Fruit fly (Drosophila melanogaster) whole organism, wandering third instar larva: ENCODE data around the gene Rab9.

Source experiments
- CG32264 ChIP-seq: fragments of 200-800 bp; sonication (Bioruptor generic); optimal IDR thresholded peaks from 2 replicates; lab custom pipeline; 2016; ENCODE audit warnings: missing biosample characterization, missing genetic modification characterization
- CrebA ChIP-seq: fragments of 200-800 bp; sonication (Bioruptor generic); optimal IDR thresholded peaks from 2 replicates; lab custom pipeline; 2016; ENCODE audit warnings: missing biosample characterization, mild to moderate bottlenecking, missing genetic modification characterization, borderline replicate concordance
- Dfd ChIP-seq: fragments of >200 bp; optimal IDR thresholded peaks from 2 replicates; lab custom pipeline; 2017; ENCODE audit warnings: missing biosample characterization, missing genetic modification characterization
- Dif ChIP-seq: fragments of 200-275, 200-300 bp; sonication (Bioruptor generic); optimal IDR thresholded peaks from 2 replicates; lab custom pipeline; 2018; ENCODE audit warnings: missing biosample characterization, missing genetic modification characterization; ENCODE audit not compliant: partially characterized antibody
- GATAd ChIP-seq: sonication (Bioruptor generic); optimal IDR thresholded peaks from 2 replicates; lab custom pipeline; 2016; ENCODE audit warnings: missing biosample characterization, missing genetic modification characterization
- HLH106 ChIP-seq: fragments of 200-800 bp; optimal IDR thresholded peaks from 3 replicates; lab custom pipeline; 2019; ENCODE audit warnings: missing biosample characterization, mild to moderate bottlenecking, missing genetic modification characterization, moderate library complexity
- Hnf4 ChIP-seq: fragments of 200-800 bp; sonication (Bioruptor generic); optimal IDR thresholded peaks from 2 replicates; lab custom pipeline; 2016; ENCODE audit warnings: missing biosample characterization, mild to moderate bottlenecking, missing genetic modification characterization
- Hr83 ChIP-seq: fragments of 200-300 bp; sonication (Bioruptor generic); optimal IDR thresholded peaks from 2 replicates; lab custom pipeline; 2016; ENCODE audit warnings: missing biosample characterization, mild to moderate bottlenecking, missing genetic modification characterization, moderate library complexity; ENCODE audit not compliant: poor library complexity, severe bottlenecking
- Jra ChIP-seq: sonication (Bioruptor generic); optimal IDR thresholded peaks from 2 replicates; lab custom pipeline; 2016; ENCODE audit warnings: missing biosample characterization, missing genetic modification characterization
- Mio ChIP-seq: sonication (Bioruptor generic); optimal IDR thresholded peaks from 2 replicates; lab custom pipeline; 2016; ENCODE audit warnings: missing biosample characterization, missing genetic modification characterization
- Myc ChIP-seq: fragments of >200 bp; optimal IDR thresholded peaks from 2 replicates; lab custom pipeline; 2017
- N ChIP-seq: fragments of >200 bp; optimal IDR thresholded peaks from 2 replicates; lab custom pipeline; 2018; ENCODE audit warnings: missing biosample characterization, missing external identifiers, missing genetic modification characterization
- OdsH ChIP-seq: fragments of 200-800 bp; sonication (Bioruptor generic); optimal IDR thresholded peaks from 2 replicates; lab custom pipeline; 2016; ENCODE audit warnings: missing biosample characterization, mild to moderate bottlenecking, missing genetic modification characterization
- Rel ChIP-seq, 2 experiments: fragments of 200-800 bp; sonication (Bioruptor generic) in 1 of 2; optimal IDR thresholded peaks; 2 replicates in 1 of 2; 3 replicates in 1 of 2; lab custom pipeline; 2016 to 2019; ENCODE audit warnings: mild to moderate bottlenecking in 2 of 2, missing biosample characterization in 2 of 2, missing genetic modification characterization in 2 of 2, moderate library complexity in 1 of 2
- Sp1 ChIP-seq: fragments of 200-800 bp; sonication (Bioruptor generic); optimal IDR thresholded peaks from 3 replicates; lab custom pipeline; 2019; ENCODE audit warnings: missing biosample characterization, mild to moderate bottlenecking, missing genetic modification characterization, moderate library complexity
- Vsx2 ChIP-seq: fragments of 200-300, 225-300 bp; sonication (Bioruptor generic); optimal IDR thresholded peaks from 2 replicates; lab custom pipeline; 2018; ENCODE audit warnings: missing biosample characterization, missing genetic modification characterization; ENCODE audit not compliant: partially characterized antibody
- br ChIP-seq: fragments of 200-800 bp; sonication (Bioruptor generic); optimal IDR thresholded peaks from 2 replicates; lab custom pipeline; 2016; ENCODE audit warnings: missing biosample characterization, missing genetic modification characterization
- brk ChIP-seq: fragments of 200-800 bp; sonication (Bioruptor generic); optimal IDR thresholded peaks from 2 replicates; lab custom pipeline; 2016; ENCODE audit warnings: missing biosample characterization, mild to moderate bottlenecking, missing genetic modification characterization
- dl ChIP-seq, 2 experiments: fragments of 175-275, 200-275 bp in 1 of 2; fragments of 200-275 bp in 1 of 2; sonication (Bioruptor generic); optimal IDR thresholded peaks; lab custom pipeline; 2018; ENCODE audit warnings: mild to moderate bottlenecking in 2 of 2, missing biosample characterization in 2 of 2, missing genetic modification characterization in 2 of 2, moderate library complexity in 2 of 2; ENCODE audit not compliant: partially characterized antibody in 2 of 2, insufficient read depth in 1 of 2
- dmrt93B ChIP-seq: fragments of 200-800 bp; sonication (Bioruptor generic); optimal IDR thresholded peaks from 2 replicates; lab custom pipeline; 2018; ENCODE audit warnings: missing biosample characterization, mild to moderate bottlenecking, missing genetic modification characterization
- dsf ChIP-seq: sonication (Bioruptor generic); optimal IDR thresholded peaks from 2 replicates; lab custom pipeline; 2016; ENCODE audit warnings: missing biosample characterization, missing genetic modification characterization, borderline replicate concordance
- ey ChIP-seq: fragments of 200-800 bp; sonication (Bioruptor generic); optimal IDR thresholded peaks from 2 replicates; lab custom pipeline; 2016; ENCODE audit warnings: missing biosample characterization, missing genetic modification characterization
- foxo ChIP-seq, 2 experiments: fragments of 200-800 bp; sonication (Bioruptor generic); optimal IDR thresholded peaks; 2 replicates in 1 of 2; 3 replicates in 1 of 2; lab custom pipeline; 2016 to 2017; ENCODE audit warnings: missing biosample characterization in 2 of 2, missing genetic modification characterization in 2 of 2
- fru ChIP-seq: fragments of 200-800 bp; sonication (Bioruptor generic); optimal IDR thresholded peaks from 3 replicates; lab custom pipeline; 2016; ENCODE audit warnings: missing biosample characterization, mild to moderate bottlenecking, missing genetic modification characterization
- h ChIP-seq: fragments of 200-800 bp; sonication (Bioruptor generic); optimal IDR thresholded peaks from 3 replicates; lab custom pipeline; 2016; ENCODE audit warnings: missing biosample characterization, mild to moderate bottlenecking, missing genetic modification characterization
- jim ChIP-seq: fragments of 175-275, 200-325 bp; sonication (Bioruptor generic); optimal IDR thresholded peaks from 2 replicates; lab custom pipeline; 2016; ENCODE audit warnings: missing biosample characterization, mild to moderate bottlenecking, missing genetic modification characterization
- lola ChIP-seq: fragments of >200 bp; optimal IDR thresholded peaks from 2 replicates; lab custom pipeline; 2017; ENCODE audit warnings: missing biosample characterization, missing genetic modification characterization
- pan ChIP-seq: fragments of >200 bp; optimal IDR thresholded peaks from 2 replicates; lab custom pipeline; 2017
- psq ChIP-seq: fragments of 200-800 bp; sonication (Bioruptor generic); optimal IDR thresholded peaks from 3 replicates; lab custom pipeline; 2017; ENCODE audit warnings: missing biosample characterization, mild to moderate bottlenecking, missing genetic modification characterization, moderate library complexity
- rgr ChIP-seq: fragments of 200-800 bp; sonication (Bioruptor generic); optimal IDR thresholded peaks from 3 replicates; lab custom pipeline; 2016; ENCODE audit warnings: missing biosample characterization, mild to moderate bottlenecking, missing genetic modification characterization
- sv ChIP-seq: fragments of 200-800 bp; sonication (Bioruptor generic); optimal IDR thresholded peaks from 3 replicates; lab custom pipeline; 2016; ENCODE audit warnings: missing biosample characterization, missing genetic modification characterization
- tai ChIP-seq: sonication (Bioruptor generic); optimal IDR thresholded peaks from 2 replicates; lab custom pipeline; 2016; ENCODE audit warnings: missing biosample characterization, missing genetic modification characterization
- usp ChIP-seq: fragments of >200 bp; optimal IDR thresholded peaks from 2 replicates; lab custom pipeline; 2017; ENCODE audit warnings: missing biosample characterization, missing genetic modification characterization
- woc ChIP-seq: sonication (Bioruptor generic); optimal IDR thresholded peaks from 2 replicates; lab custom pipeline; 2016; ENCODE audit warnings: missing biosample characterization, mild to moderate bottlenecking, missing genetic modification characterization

The Rab9 gene

dm6 chr2L:19439598-19440230 is 7.3 kb downstream of the Rab9 start:
- TF ChIP-seq pan = no peak
- no peak for TF ChIP-seq Myc (lab: Kevin White, UChicago)
- TF ChIP-seq ey (GFP tag; lab: Kevin White, UChicago) = peak; percentile 83
- peak in 1 of 2 experiments; percentile 43 for TF ChIP-seq foxo (GFP tag; optimal IDR thresholded peaks at IDR 0.05; lab: Kevin White, UChicago)
- peak; percentile 67 for TF ChIP-seq h (GFP tag; lab: Kevin White, UChicago)
- peak; percentile 74 for TF ChIP-seq OdsH (GFP tag; lab: Kevin White, UChicago)
- peak; percentile 84 for TF ChIP-seq rgr (GFP tag; lab: Kevin White, UChicago)
- TF ChIP-seq CG32264 = no peak
- TF ChIP-seq tai (GFP tag; lab: Kevin White, UChicago) = no peak
- peak; percentile 71 for TF ChIP-seq GATAd (GFP tag; lab: Kevin White, UChicago)
- TF ChIP-seq HLH106 = peak; percentile 56
- peak; percentile 7 for TF ChIP-seq fru (GFP tag; lab: Kevin White, UChicago)
- TF ChIP-seq dmrt93B (GFP tag; lab: Kevin White, UChicago) = no peak
- TF ChIP-seq Dif (GFP tag; lab: Kevin White, UChicago) = no peak
- no peak for TF ChIP-seq brk (GFP tag; lab: Kevin White, UChicago)
- TF ChIP-seq Rel (GFP tag; optimal IDR thresholded peaks at IDR 0.05; lab: Kevin White, UChicago) = no peak
- TF ChIP-seq Rel (tag; optimal IDR thresholded peaks at IDR 0.05; lab: Kevin White, UChicago) = no peak
- no peak for TF ChIP-seq Mio (GFP tag; lab: Kevin White, UChicago)
- no peak for TF ChIP-seq N (GFP tag; lab: Kevin White, UChicago)
- no peak for TF ChIP-seq dsf (GFP tag; lab: Kevin White, UChicago)
- TF ChIP-seq CrebA (GFP tag; lab: Kevin White, UChicago) = no peak
- TF ChIP-seq psq (GFP tag; lab: Kevin White, UChicago) = peak; percentile 44
- TF ChIP-seq Sp1 (GFP tag; lab: Kevin White, UChicago) = peak; percentile 35
- TF ChIP-seq Hnf4 = peak; percentile 2
- no peak for TF ChIP-seq Jra (GFP tag; lab: Kevin White, UChicago)
- TF ChIP-seq sv (GFP tag; lab: Kevin White, UChicago) = peak; percentile 80

DNA sequence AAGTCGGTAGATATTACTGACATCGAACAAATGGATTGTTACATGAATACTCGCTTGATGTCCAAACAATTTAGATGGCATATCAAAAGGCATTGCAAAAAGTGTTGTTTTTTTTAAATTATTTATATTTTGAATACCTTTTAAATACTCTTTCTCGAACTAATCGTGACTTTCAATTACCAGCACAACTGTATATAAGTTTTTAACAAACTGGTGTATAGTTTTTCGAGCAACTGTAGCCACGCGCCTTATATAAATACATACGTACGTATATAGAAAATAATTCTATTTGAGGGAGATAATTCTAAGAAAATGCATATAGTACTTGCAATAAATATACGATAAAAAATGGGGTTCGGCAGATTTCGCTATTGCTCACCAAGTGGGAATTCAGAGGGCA is 7.9 kb downstream of the Rab9 start:
- TF ChIP-seq tai (GFP tag; lab: Kevin White, UChicago) = no peak
- TF ChIP-seq N (GFP tag; lab: Kevin White, UChicago) = no peak
- no peak for TF ChIP-seq HLH106
- TF ChIP-seq dl (GFP tag; optimal IDR thresholded peaks at IDR 0.05; lab: Kevin White, UChicago; ENCODE audit: insufficient read depth in 1 of 2, partially characterized antibody in 2 of 2) = no peak
- no peak for TF ChIP-seq Rel (GFP tag; optimal IDR thresholded peaks at IDR 0.05; lab: Kevin White, UChicago)
- no peak for TF ChIP-seq Rel (tag; optimal IDR thresholded peaks at IDR 0.05; lab: Kevin White, UChicago)
- TF ChIP-seq jim = no peak
- no peak for TF ChIP-seq lola (GFP tag; lab: Kevin White, UChicago)
- no peak for TF ChIP-seq psq (GFP tag; lab: Kevin White, UChicago)
- TF ChIP-seq CrebA (GFP tag; lab: Kevin White, UChicago) = no peak
- TF ChIP-seq woc (GFP tag; lab: Kevin White, UChicago) = no peak
- no peak for TF ChIP-seq rgr (GFP tag; lab: Kevin White, UChicago)
- no peak for TF ChIP-seq sv (GFP tag; lab: Kevin White, UChicago)
- no peak for TF ChIP-seq Hnf4
- no peak for TF ChIP-seq Jra (GFP tag; lab: Kevin White, UChicago)
- TF ChIP-seq foxo (GFP tag; optimal IDR thresholded peaks at IDR 0.05; lab: Kevin White, UChicago) = no peak
- no peak for TF ChIP-seq Dfd
- no peak for TF ChIP-seq CG32264
- no peak for TF ChIP-seq dsf (GFP tag; lab: Kevin White, UChicago)

- TF ChIP-seq pan (no peak), br (GFP tag; lab: Kevin White, UChicago) (no peak), foxo (GFP tag; optimal IDR thresholded peaks at IDR 0.05; lab: Kevin White, UChicago) (no peak), fru (GFP tag; lab: Kevin White, UChicago) (peak; percentile 80), h (GFP tag; lab: Kevin White, UChicago) (peak; percentile 0), HLH106 (peak; percentile 31), OdsH (GFP tag; lab: Kevin White, UChicago) (no peak), Hnf4 (peak; percentile 13), usp (GFP tag; lab: Kevin White, UChicago) (no peak), Vsx2 (GFP tag; lab: Kevin White, UChicago) (no peak), woc (GFP tag; lab: Kevin White, UChicago) (peak; percentile 31), dsf (GFP tag; lab: Kevin White, UChicago) (no peak), GATAd (GFP tag; lab: Kevin White, UChicago) (no peak), sv (GFP tag; lab: Kevin White, UChicago) (no peak), psq (GFP tag; lab: Kevin White, UChicago) (peak; percentile 73), Hr83 (GFP tag; lab: Kevin White, UChicago) (no peak), ey (GFP tag; lab: Kevin White, UChicago) (no peak), CG32264 (no peak)
Observed at dm6 chr2L:19440732-19441131, 8.4 kb downstream of the Rab9 start.
